Worm (Caenorhabditis elegans) whole organism, mixed stage, embryonic: ENCODE measurements around the gene Y69A2AR.22.

ENCODE experiments used
- M03D4.4 ChIP-seq: sonication (generic microtip); optimal IDR thresholded peaks from 2 replicates; lab custom pipeline; 2017; ENCODE audit warnings: mild to moderate bottlenecking, missing genetic modification characterization, missing compliant biosample characterization
- elt-3 ChIP-seq: fragments of 150-350 bp; optimal IDR thresholded peaks from 2 replicates; lab custom pipeline; 2014; ENCODE audit warnings: missing biosample characterization, missing genetic modification characterization
- hlh-1 ChIP-seq: fragments of 150-350 bp; optimal IDR thresholded peaks from 2 replicates; lab custom pipeline; 2014; ENCODE audit warnings: missing biosample characterization, missing genetic modification reagents, missing genetic modification characterization
- lin-13 ChIP-seq: fragments of 150-350 bp; optimal IDR thresholded peaks from 2 replicates; lab custom pipeline; 2014; ENCODE audit warnings: missing biosample characterization, missing genetic modification characterization
- lin-32 ChIP-seq: fragments of 200-800 bp; sonication (Bioruptor generic); optimal IDR thresholded peaks from 2 replicates; lab custom pipeline; 2018; ENCODE audit warnings: mild to moderate bottlenecking, missing genetic modification characterization, missing compliant biosample characterization
- mep-1 ChIP-seq: fragments of 150-350 bp; optimal IDR thresholded peaks from 2 replicates; lab custom pipeline; 2017; ENCODE audit warnings: missing biosample characterization, missing genetic modification reagents, missing genetic modification characterization, inconsistent platforms
- nhr-237 ChIP-seq: fragments of 150-350 bp; optimal IDR thresholded peaks from 2 replicates; lab custom pipeline; 2014; ENCODE audit warnings: missing biosample characterization, missing genetic modification characterization
- snpc-4 ChIP-seq: fragments of 150-350 bp; optimal IDR thresholded peaks from 2 replicates; lab custom pipeline; 2014; ENCODE audit warnings: missing biosample characterization, missing genetic modification characterization
- unc-62 ChIP-seq: fragments of 150-350 bp; optimal IDR thresholded peaks from 2 replicates; lab custom pipeline; 2014; ENCODE audit warnings: missing biosample characterization, missing genetic modification reagents, missing genetic modification characterization
- ztf-11 ChIP-seq: fragments of 150-350 bp; optimal IDR thresholded peaks from 2 replicates; lab custom pipeline; 2014; ENCODE audit warnings: missing biosample characterization, missing genetic modification characterization

DNA sequence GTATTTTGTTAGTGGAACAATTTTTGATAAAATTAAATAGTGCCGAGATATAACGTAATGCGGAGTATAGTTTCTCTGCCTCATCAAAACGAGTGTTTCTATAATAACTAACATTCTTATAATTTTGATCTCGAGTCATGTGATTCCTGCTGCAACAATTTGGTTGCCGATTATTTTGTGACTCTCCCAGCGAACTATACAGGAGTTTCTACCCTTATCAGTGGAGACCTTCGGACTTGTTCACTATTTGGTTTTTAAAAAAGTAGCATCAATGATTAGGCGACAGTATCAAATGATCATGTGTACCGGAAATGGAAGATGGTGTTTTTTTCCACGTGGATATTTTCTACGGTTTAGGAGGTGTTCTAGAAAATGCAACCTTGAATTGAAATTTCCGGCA, 41.5 kb downstream of the Y69A2AR.22 start:
- no peak for TF ChIP-seq elt-3 (tag; lab: Kevin White, UChicago)
- TF ChIP-seq ztf-11 (tag; lab: Kevin White, UChicago), result no peak
- TF ChIP-seq nhr-237 (tag; lab: Kevin White, UChicago), result no peak
- no peak for TF ChIP-seq unc-62 (GFP tag; lab: Kevin White, UChicago)
- no peak for TF ChIP-seq lin-13
- no peak for TF ChIP-seq M03D4.4 (tag; lab: Kevin White, UChicago)
- TF ChIP-seq hlh-1, result no peak
- no peak for TF ChIP-seq snpc-4 (tag; lab: Kevin White, UChicago)
- TF ChIP-seq mep-1, result no peak
- no peak for TF ChIP-seq lin-32 (GFP tag; lab: Kevin White, UChicago)
